Fruit fly (Drosophila melanogaster) whole organism, pupa: ENCODE measurements around the gene CG34268.

ENCODE experiments used
- CG10348 ChIP-seq: fragments of 200-800 bp; sonication (Bioruptor generic); IDR thresholded peaks from 2 replicates; pipeline ENCODE4 v1.3.6; 2022; ENCODE audit warnings: missing biosample characterization, missing genetic modification characterization
- CG12605 ChIP-seq: fragments of 200-800 bp; sonication (Bioruptor generic); IDR thresholded peaks from 2 replicates; pipeline ENCODE4 v1.3.6; 2022; ENCODE audit warnings: missing biosample characterization, missing genetic modification characterization
- CG13204 ChIP-seq: fragments of 200-800 bp; sonication (Bioruptor generic); optimal IDR thresholded peaks from 2 replicates; lab custom pipeline; 2018; ENCODE audit warnings: missing biosample characterization, mild to moderate bottlenecking, missing genetic modification characterization, moderate library complexity
- CG14655 ChIP-seq: fragments of 200-800 bp; sonication (Bioruptor generic); optimal IDR thresholded peaks from 3 replicates; lab custom pipeline; 2017; ENCODE audit warnings: mild to moderate bottlenecking, missing biosample characterization, missing genetic modification reagents, missing genetic modification characterization
- CG4496 ChIP-seq: fragments of 200-800 bp; sonication (Bioruptor generic); IDR thresholded peaks from 3 replicates; pipeline ENCODE4 v1.3.6; 2022; ENCODE audit warnings: missing biosample characterization, missing genetic modification characterization
- CG8301 ChIP-seq: fragments of 200-800 bp; sonication (Bioruptor generic); optimal IDR thresholded peaks from 2 replicates; lab custom pipeline; 2018; ENCODE audit warnings: missing biosample characterization, mild to moderate bottlenecking, missing genetic modification characterization
- CG9948 ChIP-seq: fragments of 200-800 bp; sonication (Bioruptor generic); optimal IDR thresholded peaks from 2 replicates; lab custom pipeline; 2018; ENCODE audit warnings: missing biosample characterization, mild to moderate bottlenecking, missing genetic modification characterization, moderate library complexity
- EcR ChIP-seq: fragments of 200-800 bp; sonication (Bioruptor generic); optimal IDR thresholded peaks from 3 replicates; lab custom pipeline; 2019; ENCODE audit warnings: missing biosample characterization, missing genetic modification characterization, mild to moderate bottlenecking, moderate library complexity, missing genetic modification reagents
- Pif1A ChIP-seq: fragments of 200-800 bp; sonication (Bioruptor generic); optimal IDR thresholded peaks from 3 replicates; lab custom pipeline; 2016; ENCODE audit warnings: missing biosample characterization, missing genetic modification characterization
- Snoo ChIP-seq: fragments of 200-800 bp; sonication (Bioruptor generic); optimal IDR thresholded peaks from 3 replicates; lab custom pipeline; 2017; ENCODE audit warnings: missing biosample characterization, mild to moderate bottlenecking, missing genetic modification characterization, inconsistent platforms
- fd96Ca ChIP-seq: fragments of 200-800 bp; sonication (Bioruptor generic); IDR thresholded peaks from 3 replicates; pipeline ENCODE4 v1.3.6; 2022; ENCODE audit warnings: missing biosample characterization, missing genetic modification characterization

dm6 chr3L:516948-517599 is 16.3 kb downstream of the CG34268 start:
- TF ChIP-seq EcR (no peak), CG4496 (peak; percentile 79), CG12605 (GFP tag; lab: Robert Waterston, UW) (peak; percentile 63), CG9948 (tag; lab: Kevin White, UChicago) (peak; percentile 49), Pif1A (peak; percentile 45), CG14655 (GFP tag; lab: Kevin White, UChicago) (peak; percentile 67), CG8301 (tag; lab: Kevin White, UChicago) (peak; percentile 67), fd96Ca (peak; percentile 59; the same call in 1 of the 3 replicates), CG13204 (GFP tag; lab: Kevin White, UChicago) (no peak), Snoo (tag; lab: Kevin White, UChicago) (no peak), CG10348 (GFP tag; lab: Robert Waterston, UW) (0 out of 2 replicates have a peak, but pooled peaks have one; percentile 24)
